Fruit fly (Drosophila melanogaster): Measurements from ENCODE around the gene CG11537.

Gene CG11537

DNA sequence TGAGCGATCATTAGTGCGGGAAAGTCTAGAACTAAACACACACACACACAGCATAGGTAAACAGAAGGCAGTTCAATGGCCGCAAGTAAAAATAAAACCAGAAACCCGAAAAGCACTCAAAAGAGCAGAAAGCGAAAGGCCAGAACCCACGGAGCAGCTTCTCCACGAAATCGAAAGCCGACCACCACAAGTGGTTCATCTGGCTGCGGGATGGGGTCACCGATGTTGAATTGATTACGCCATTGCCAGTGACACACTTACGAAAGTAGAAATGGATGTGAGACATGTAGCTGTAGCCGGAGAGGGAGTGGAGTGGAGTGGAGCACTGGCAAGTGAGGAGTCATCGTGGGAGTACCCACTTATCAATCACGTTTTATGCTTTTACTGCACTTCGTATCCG lies 1.8 kb downstream of the CG11537 start (continued):
- no peak for TF ChIP-seq Hr51 (GFP tag; optimal IDR thresholded peaks at IDR 0.05)
- no peak for TF ChIP-seq pzg (GFP tag; optimal IDR thresholded peaks at IDR 0.05)
- TF ChIP-seq Hr39 (optimal IDR thresholded peaks at IDR 0.05) = no peak
- TF ChIP-seq Gug (GFP tag; IDR thresholded peaks at IDR 0.05) = no peak
- no peak for TF ChIP-seq hb (GFP tag; IDR thresholded peaks at IDR 0.05; ENCODE audit: partially characterized antibody)
- no peak for TF ChIP-seq zfh2 (GFP tag; optimal IDR thresholded peaks at IDR 0.05)
- no peak for TF ChIP-seq ttk (GFP tag; IDR thresholded peaks at IDR 0.05)
- TF ChIP-seq fd64A (GFP tag; optimal IDR thresholded peaks at IDR 0.05) = peak; percentile 35
- TF ChIP-seq CG15479 (GFP tag; optimal IDR thresholded peaks at IDR 0.05) = no peak
- no peak for TF ChIP-seq ranshi (GFP tag; IDR thresholded peaks at IDR 0.05)
- TF ChIP-seq CG10543 (GFP tag; optimal IDR thresholded peaks at IDR 0.05) = no peak
- TF ChIP-seq CG7357 (GFP tag; IDR thresholded peaks at IDR 0.05) = no peak
- TF ChIP-seq CG17361 (GFP tag; IDR thresholded peaks at IDR 0.05) = no peak
- TF ChIP-seq CG33557 (GFP tag; optimal IDR thresholded peaks at IDR 0.05) = peak; percentile 91
- TF ChIP-seq NK7.1 (GFP tag; optimal IDR thresholded peaks at IDR 0.05) = no peak
- TF ChIP-seq Abd-B (GFP tag; optimal IDR thresholded peaks at IDR 0.05) = no peak
- TF ChIP-seq gt (GFP tag; IDR thresholded peaks at IDR 0.05) = no peak
- TF ChIP-seq CG34422 (GFP tag; IDR thresholded peaks at IDR 0.05) = no peak
- TF ChIP-seq jing (GFP tag; optimal IDR thresholded peaks at IDR 0.05) = no peak
- no peak for TF ChIP-seq Neu2 (GFP tag; optimal IDR thresholded peaks at IDR 0.05; ENCODE audit: borderline replicate concordance)
- TF ChIP-seq maf-S (GFP tag; optimal IDR thresholded peaks at IDR 0.05) = no peak
- peak; percentile 93 for TF ChIP-seq HLHmδ (GFP tag; optimal IDR thresholded peaks at IDR 0.05)
- no peak for TF ChIP-seq CG43689 (GFP tag; IDR thresholded peaks at IDR 0.05)
- no peak for TF ChIP-seq ro (GFP tag; IDR thresholded peaks at IDR 0.05)
- peak; percentile 5 for TF ChIP-seq CG10267 (tag; optimal IDR thresholded peaks at IDR 0.05)
- TF ChIP-seq HLH4C (GFP tag; IDR thresholded peaks at IDR 0.05; ENCODE audit: partially characterized antibody) = no peak
- no peak for TF ChIP-seq cato (GFP tag; optimal IDR thresholded peaks at IDR 0.05; ENCODE audit: borderline replicate concordance)
- no peak for TF ChIP-seq CrebB (tag; optimal IDR thresholded peaks at IDR 0.05)
- TF ChIP-seq CG8290 (GFP tag; optimal IDR thresholded peaks at IDR 0.05) = no peak
- peak in 1 of 2 experiments; percentile 38 for TF ChIP-seq CG8290 (tag; optimal IDR thresholded peaks at IDR 0.05)
- no peak for TF ChIP-seq CG17802 (tag; optimal IDR thresholded peaks at IDR 0.05)
- TF ChIP-seq sens (GFP tag) = peak; percentile 56
- TF ChIP-seq knrl (GFP tag; IDR thresholded peaks at IDR 0.05; ENCODE audit: partially characterized antibody) = no peak
- TF ChIP-seq Bdp1 (GFP tag; optimal IDR thresholded peaks at IDR 0.05) = no peak
- TF ChIP-seq twi (tag; optimal IDR thresholded peaks at IDR 0.05) = peak; percentile 33
- no peak for TF ChIP-seq slou (GFP tag; optimal IDR thresholded peaks at IDR 0.05)
- no peak for TF ChIP-seq CG17385 (GFP tag; optimal IDR thresholded peaks at IDR 0.05)
- no peak for TF ChIP-seq CG10462 (GFP tag; optimal IDR thresholded peaks at IDR 0.05)
- TF ChIP-seq Bgb (GFP tag; IDR thresholded peaks at IDR 0.05; ENCODE audit: partially characterized antibody) = no peak
- TF ChIP-seq CG9609 (GFP tag; optimal IDR thresholded peaks at IDR 0.05) = no peak
- TF ChIP-seq Blimp-1 (GFP tag; optimal IDR thresholded peaks at IDR 0.05) = peak; percentile 100
- no peak for TF ChIP-seq CG9215 (GFP tag; IDR thresholded peaks at IDR 0.05)
- no peak for TF ChIP-seq zen (tag; optimal IDR thresholded peaks at IDR 0.05)
- peak; percentile 39 for TF ChIP-seq Sry-β (GFP tag; optimal IDR thresholded peaks at IDR 0.05)
- no peak for TF ChIP-seq phol (tag; optimal IDR thresholded peaks at IDR 0.05)
- TF ChIP-seq Max (GFP tag; optimal IDR thresholded peaks at IDR 0.05) = no peak
- TF ChIP-seq GATAe (GFP tag; conservative IDR thresholded peaks at IDR 0.05) = no peak
- no peak for TF ChIP-seq hbn (GFP tag; IDR thresholded peaks at IDR 0.05; ENCODE audit: partially characterized antibody)
- TF ChIP-seq onecut (GFP tag; IDR thresholded peaks at IDR 0.05) = peak; percentile 32; the same call in 1 of the 2 replicates
- no peak for TF ChIP-seq CG30431 (GFP tag; optimal IDR thresholded peaks at IDR 0.05)
- TF ChIP-seq ERR (GFP tag; optimal IDR thresholded peaks at IDR 0.05) = no peak
- TF ChIP-seq CG3065 (GFP tag; optimal IDR thresholded peaks at IDR 0.05) = no peak

All from whole organism, embryonic.